Fruit fly (Drosophila melanogaster) whole organism, embryonic: ENCODE results near the gene CG16749.

Experiments
- Adf1 ChIP-seq: fragments of 200-800 bp; sonication (Bioruptor generic); IDR thresholded peaks from 2 replicates; pipeline ENCODE4 v1.3.6; 2022; ENCODE audit warnings: missing biosample characterization, missing genetic modification characterization
- Antp ChIP-seq: fragments of 200-800 bp; sonication (Bioruptor generic); optimal IDR thresholded peaks from 3 replicates; lab custom pipeline; 2016; ENCODE audit warnings: missing biosample characterization, missing genetic modification characterization
- Asciz ChIP-seq: fragments of 200-800 bp; sonication (Bioruptor generic); optimal IDR thresholded peaks from 2 replicates; lab custom pipeline; 2017; ENCODE audit warnings: missing biosample characterization, mild to moderate bottlenecking, missing genetic modification characterization, missing genetic modification reagents
- Atf3 ChIP-seq: fragments of 200-800 bp; sonication (Bioruptor generic); optimal IDR thresholded peaks from 3 replicates; lab custom pipeline; 2016; ENCODE audit warnings: missing biosample characterization, missing genetic modification characterization
- BEAF-32 ChIP-seq: fragments of 200-800 bp; sonication (Bioruptor generic); optimal IDR thresholded peaks from 3 replicates; lab custom pipeline; 2017; ENCODE audit warnings: missing biosample characterization, missing genetic modification characterization, mild to moderate bottlenecking, moderate library complexity, missing genetic modification reagents
- CG10431 ChIP-seq: fragments of 200-800 bp; sonication (Bioruptor generic); optimal IDR thresholded peaks from 3 replicates; lab custom pipeline; 2018; ENCODE audit warnings: missing biosample characterization, mild to moderate bottlenecking, missing genetic modification characterization
- CG10462 ChIP-seq: fragments of 200-800 bp; sonication (Bioruptor generic); optimal IDR thresholded peaks from 2 replicates; lab custom pipeline; 2016; ENCODE audit warnings: missing biosample characterization, missing genetic modification characterization
- CG12744 ChIP-seq: fragments of 200-800 bp; sonication (Bioruptor generic); optimal IDR thresholded peaks from 2 replicates; lab custom pipeline; 2016; ENCODE audit warnings: missing biosample characterization, missing genetic modification characterization
- CG12942 ChIP-seq: fragments of 200-800 bp; sonication (Bioruptor generic); optimal IDR thresholded peaks from 3 replicates; lab custom pipeline; 2016; ENCODE audit warnings: missing biosample characterization, missing genetic modification characterization
- CG14667 ChIP-seq: fragments of 200-800 bp; sonication (Bioruptor generic); IDR thresholded peaks from 2 replicates; pipeline ENCODE4 v1.3.6; 2022; ENCODE audit warnings: missing biosample characterization, missing genetic modification characterization
- CG16813 ChIP-seq: fragments of 200-800 bp; sonication (Bioruptor generic); IDR thresholded peaks from 3 replicates; pipeline ENCODE4 v1.3.6; 2022; ENCODE audit warnings: missing biosample characterization, missing genetic modification characterization; ENCODE audit not compliant: partially characterized antibody
- CG17912 ChIP-seq: fragments of 200-800 bp; sonication (Bioruptor generic); optimal IDR thresholded peaks from 2 replicates; lab custom pipeline; 2018; ENCODE audit warnings: missing biosample characterization, mild to moderate bottlenecking, missing genetic modification characterization
- CG1792 ChIP-seq: fragments of 200-800 bp; sonication (Bioruptor generic); optimal IDR thresholded peaks from 2 replicates; lab custom pipeline; 2016; ENCODE audit warnings: missing biosample characterization, missing genetic modification characterization
- CG18011 ChIP-seq: fragments of 200-800 bp; sonication (Bioruptor generic); optimal IDR thresholded peaks from 2 replicates; lab custom pipeline; 2017; ENCODE audit warnings: missing biosample characterization, missing genetic modification characterization, mild to moderate bottlenecking, moderate library complexity, missing genotype
- CG18262 ChIP-seq: fragments of 200-800 bp; optimal IDR thresholded peaks from 3 replicates; lab custom pipeline; 2019; ENCODE audit warnings: missing biosample characterization, mild to moderate bottlenecking, missing genetic modification characterization, moderate library complexity
- CG2116 ChIP-seq: fragments of 200-800 bp; sonication (Bioruptor generic); optimal IDR thresholded peaks from 3 replicates; lab custom pipeline; 2018; ENCODE audit warnings: missing biosample characterization, mild to moderate bottlenecking, missing genetic modification characterization
- CG32772 ChIP-seq: fragments of 200-800 bp; sonication (Bioruptor generic); IDR thresholded peaks from 2 replicates; pipeline ENCODE4 v1.3.6; 2022; ENCODE audit warnings: missing biosample characterization, missing genetic modification characterization
- CG5180 ChIP-seq: fragments of 200-800 bp; sonication (Bioruptor generic); optimal IDR thresholded peaks from 3 replicates; lab custom pipeline; 2017; ENCODE audit warnings: missing biosample characterization, missing genetic modification characterization, mild to moderate bottlenecking, moderate library complexity, missing genetic modification reagents
- CG6175 ChIP-seq: fragments of 200-800 bp; sonication (Bioruptor generic); IDR thresholded peaks from 3 replicates; pipeline ENCODE4 v1.3.6; 2022; ENCODE audit warnings: missing biosample characterization, missing genetic modification characterization
- CG6813 ChIP-seq: fragments of 200-800 bp; sonication (Bioruptor generic); optimal IDR thresholded peaks from 2 replicates; lab custom pipeline; 2017; ENCODE audit warnings: missing biosample characterization, missing genetic modification characterization, mild to moderate bottlenecking, moderate library complexity, missing genetic modification reagents
- CG7372 ChIP-seq: fragments of 200-800 bp; sonication (Bioruptor generic); IDR thresholded peaks from 2 replicates; pipeline ENCODE4 v1.3.6; 2022; ENCODE audit warnings: missing biosample characterization, missing genetic modification characterization
- CG7839 ChIP-seq: fragments of 200-800 bp; sonication (Bioruptor generic); optimal IDR thresholded peaks from 3 replicates; lab custom pipeline; 2018; ENCODE audit warnings: missing biosample characterization, mild to moderate bottlenecking, missing genetic modification characterization, moderate library complexity
- CG8765 ChIP-seq: fragments of 200-800 bp; sonication (Bioruptor generic); IDR thresholded peaks from 2 replicates; pipeline ENCODE4 v1.3.6; 2022; ENCODE audit warnings: missing biosample characterization, missing genetic modification characterization
- CG8924 ChIP-seq: fragments of 200-800 bp; optimal IDR thresholded peaks from 3 replicates; lab custom pipeline; 2019; ENCODE audit warnings: missing biosample characterization, mild to moderate bottlenecking, missing genetic modification characterization, moderate library complexity
- D19B ChIP-seq: fragments of 200-800 bp; sonication (Bioruptor generic); optimal IDR thresholded peaks from 2 replicates; lab custom pipeline; 2017; ENCODE audit warnings: missing biosample characterization, mild to moderate bottlenecking, missing genetic modification characterization
- GATAe ChIP-seq: fragments of 200-800 bp; sonication (Bioruptor generic); conservative IDR thresholded peaks from 2 replicates; pipeline ENCODE4 v1.3.6; 2022; ENCODE audit warnings: missing biosample characterization, missing genetic modification characterization
- H15 ChIP-seq: fragments of 200-800 bp; sonication (Bioruptor generic); IDR thresholded peaks from 3 replicates; pipeline ENCODE4 v1.3.6; 2022; ENCODE audit warnings: missing biosample characterization, missing genetic modification characterization
- HmgZ ChIP-seq: fragments of 200-800 bp; sonication (Bioruptor generic); optimal IDR thresholded peaks from 2 replicates; lab custom pipeline; 2018; ENCODE audit warnings: missing biosample characterization, mild to moderate bottlenecking, missing genetic modification characterization
- Hr51 ChIP-seq, 2 experiments: fragments of 200-800 bp; sonication (Bioruptor generic); optimal IDR thresholded peaks; 2 replicates in 1 of 2; 3 replicates in 1 of 2; lab custom pipeline; 2016 to 2018; ENCODE audit warnings: missing biosample characterization in 2 of 2, missing genetic modification characterization in 2 of 2, mild to moderate bottlenecking in 1 of 2, moderate library complexity in 1 of 2
- Max ChIP-seq: fragments of 200-800 bp; sonication (Bioruptor generic); optimal IDR thresholded peaks from 2 replicates; lab custom pipeline; 2016; ENCODE audit warnings: missing biosample characterization, mild to moderate bottlenecking, missing genetic modification characterization
- Ptx1 ChIP-seq: fragments of 200-800 bp; sonication (Bioruptor generic); IDR thresholded peaks from 2 replicates; pipeline ENCODE4 v1.3.6; 2022; ENCODE audit warnings: missing biosample characterization, missing genetic modification characterization
- Sry-δ ChIP-seq: fragments of 200-800 bp; sonication (Bioruptor generic); optimal IDR thresholded peaks from 2 replicates; lab custom pipeline; 2016; ENCODE audit warnings: missing biosample characterization, missing genetic modification characterization
- Vsx1 ChIP-seq: fragments of 200-800 bp; sonication (Bioruptor generic); optimal IDR thresholded peaks from 2 replicates; lab custom pipeline; 2017; ENCODE audit warnings: missing biosample characterization, mild to moderate bottlenecking, missing genetic modification characterization, missing genetic modification reagents
- YL-1 ChIP-seq: fragments of 200-800 bp; sonication (Bioruptor generic); optimal IDR thresholded peaks from 3 replicates; lab custom pipeline; 2017; ENCODE audit warnings: missing biosample characterization, mild to moderate bottlenecking, missing genetic modification characterization
- br ChIP-seq: fragments of >200 bp; optimal IDR thresholded peaks from 2 replicates; lab custom pipeline; 2017
- caup ChIP-seq: fragments of 200-800 bp; sonication (Bioruptor generic); optimal IDR thresholded peaks from 3 replicates; lab custom pipeline; 2017; ENCODE audit warnings: missing biosample characterization, mild to moderate bottlenecking, missing genetic modification characterization, moderate library complexity; ENCODE audit not compliant: severe bottlenecking
- disco-r ChIP-seq: fragments of 200-800 bp; sonication (Bioruptor generic); optimal IDR thresholded peaks from 2 replicates; lab custom pipeline; 2016; ENCODE audit warnings: missing biosample characterization, missing genetic modification characterization
- ems ChIP-seq: fragments of 200-800 bp; sonication (Bioruptor generic); optimal IDR thresholded peaks from 3 replicates; lab custom pipeline; 2016; ENCODE audit warnings: missing biosample characterization, missing genetic modification characterization
- gro ChIP-seq: fragments of 200-800 bp; sonication (Bioruptor generic); optimal IDR thresholded peaks from 2 replicates; lab custom pipeline; 2016; ENCODE audit warnings: missing biosample characterization, missing genetic modification characterization
- h ChIP-seq: fragments of >200 bp; optimal IDR thresholded peaks from 2 replicates; lab custom pipeline; 2017
- hb ChIP-seq: fragments of 200-800 bp; sonication (Bioruptor generic); IDR thresholded peaks from 3 replicates; pipeline ENCODE4 v1.3.6; 2022; ENCODE audit warnings: missing biosample characterization, missing genetic modification characterization; ENCODE audit not compliant: partially characterized antibody
- jumu ChIP-seq: fragments of 200-800 bp; sonication (Bioruptor generic); optimal IDR thresholded peaks from 3 replicates; lab custom pipeline; 2016; ENCODE audit warnings: missing biosample characterization, missing genetic modification characterization
- klu ChIP-seq: fragments of 200-800 bp; sonication (Bioruptor generic); IDR thresholded peaks from 2 replicates; pipeline ENCODE4 v1.3.6; 2022; ENCODE audit warnings: missing biosample characterization, missing genetic modification characterization
- nerfin-2 ChIP-seq: fragments of 200-800 bp; sonication (Bioruptor generic); IDR thresholded peaks from 2 replicates; pipeline ENCODE4 v1.3.6; 2022; ENCODE audit warnings: missing biosample characterization, missing genetic modification characterization; ENCODE audit not compliant: partially characterized antibody
- peb ChIP-seq: fragments of 200-800 bp; sonication (Bioruptor generic); IDR thresholded peaks from 2 replicates; pipeline ENCODE4 v1.3.6; 2022; ENCODE audit warnings: missing biosample characterization, missing genetic modification characterization
- pita ChIP-seq: fragments of 200-800 bp; sonication (Bioruptor generic); optimal IDR thresholded peaks from 2 replicates; lab custom pipeline; 2017; ENCODE audit warnings: missing biosample characterization, mild to moderate bottlenecking, missing genetic modification characterization
- tna ChIP-seq: fragments of 200-800 bp; sonication (Bioruptor generic); IDR thresholded peaks from 2 replicates; pipeline ENCODE4 v1.3.6; 2022; ENCODE audit warnings: missing biosample characterization, missing genetic modification characterization; ENCODE audit not compliant: partially characterized antibody
- yki ChIP-seq: fragments of >200 bp; optimal IDR thresholded peaks from 3 replicates; lab custom pipeline; 2018
- zen ChIP-seq: fragments of 200-800 bp; sonication (Bioruptor generic); optimal IDR thresholded peaks from 3 replicates; lab custom pipeline; 2018; ENCODE audit warnings: missing biosample characterization, mild to moderate bottlenecking, missing genetic modification characterization, moderate library complexity
- zen2 ChIP-seq: fragments of 200-800 bp; sonication (Bioruptor generic); IDR thresholded peaks from 3 replicates; pipeline ENCODE4 v1.3.6; 2022; ENCODE audit warnings: missing biosample characterization, missing genetic modification characterization; ENCODE audit not compliant: partially characterized antibody

CG16749 gene

DNA sequence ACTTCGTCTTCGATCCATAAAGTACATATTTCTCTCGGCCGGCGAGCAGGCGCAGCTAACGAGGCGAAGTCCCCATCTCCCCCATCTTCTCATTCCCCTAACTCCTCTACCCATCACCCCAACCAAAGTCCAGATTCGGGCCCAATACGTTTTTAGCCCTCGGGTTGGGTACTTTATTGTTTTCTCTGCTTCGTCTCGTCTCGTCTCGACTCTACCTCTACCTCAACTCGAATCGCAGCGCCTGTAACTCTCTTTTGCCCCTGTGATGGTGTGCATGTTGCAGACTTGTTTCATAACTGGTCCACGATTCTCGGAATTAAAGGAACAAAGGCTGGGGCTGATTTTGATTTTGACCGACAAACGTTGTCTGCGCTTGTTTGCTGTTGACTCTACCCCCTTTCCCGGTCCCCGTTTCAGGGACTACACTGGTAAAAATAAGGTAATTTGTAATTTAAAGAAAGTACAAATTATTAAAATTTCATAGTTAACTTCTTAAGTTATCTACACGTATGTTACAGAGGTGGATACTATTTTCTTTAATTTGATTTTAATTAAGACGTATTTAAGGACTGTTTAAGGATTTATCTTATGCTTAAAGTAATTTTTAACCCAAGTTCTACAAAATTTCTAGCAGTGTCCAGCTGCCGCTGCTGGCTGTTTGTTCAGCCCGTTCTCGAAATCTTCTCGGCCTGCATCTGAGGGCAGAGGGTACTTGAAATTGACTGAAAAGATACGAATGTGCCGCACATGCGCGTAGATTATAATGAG, 47.1 kb upstream of the CG16749 start (continued):
- no peak for TF ChIP-seq caup
- TF ChIP-seq peb (GFP tag; lab: Robert Waterston, UW): peak; percentile 43
- peak; percentile 22 for TF ChIP-seq CG6813
- TF ChIP-seq CG18262: peak; percentile 91
- TF ChIP-seq CG18011: no peak
- TF ChIP-seq CG16813: no peak
- no peak for TF ChIP-seq ems (GFP tag; lab: Kevin White, UChicago)
- peak; percentile 30 for TF ChIP-seq CG10431 (GFP tag; lab: Kevin White, UChicago)
- TF ChIP-seq jumu (GFP tag; lab: Kevin White, UChicago): no peak
- no peak for TF ChIP-seq CG7372 (GFP tag; lab: Robert Waterston, UW)
- no peak for TF ChIP-seq yki (lab: Kevin White, UChicago)
- TF ChIP-seq CG8924 (tag; lab: Kevin White, UChicago): peak; percentile 78
- no peak for TF ChIP-seq CG1792
- no peak for TF ChIP-seq gro
- TF ChIP-seq CG32772 (GFP tag; lab: Robert Waterston, UW): peak; percentile 27; the same call in 1 of the 2 replicates
- no peak for TF ChIP-seq GATAe (GFP tag; lab: Robert Waterston, UW)
- no peak for TF ChIP-seq CG12942
- no peak for TF ChIP-seq HmgZ (tag; lab: Kevin White, UChicago)
- TF ChIP-seq nerfin-2 (GFP tag; lab: Robert Waterston, UW): no peak
- TF ChIP-seq CG10462 (GFP tag; lab: Kevin White, UChicago): peak; percentile 9
- no peak for TF ChIP-seq CG17912 (GFP tag; lab: Kevin White, UChicago)
- peak; percentile 71 for TF ChIP-seq CG7839 (tag; lab: Kevin White, UChicago)
- peak; percentile 24 for TF ChIP-seq Max (GFP tag; lab: Kevin White, UChicago)
- no peak for TF ChIP-seq H15
- TF ChIP-seq Vsx1 (GFP tag; lab: Kevin White, UChicago): peak; percentile 46
- peak; percentile 21; the same call in 1 of the 2 replicates for TF ChIP-seq Ptx1 (GFP tag; lab: Robert Waterston, UW)
- TF ChIP-seq Hr51 (GFP tag; optimal IDR thresholded peaks at IDR 0.05; lab: Kevin White, UChicago): peak in 1 of 2 experiments; percentile 10
- TF ChIP-seq Asciz (GFP tag; lab: Kevin White, UChicago): no peak
- no peak for TF ChIP-seq Adf1 (GFP tag; lab: Robert Waterston, UW)
- TF ChIP-seq CG6175 (GFP tag; lab: Robert Waterston, UW): no peak
- TF ChIP-seq klu (GFP tag; lab: Robert Waterston, UW): no peak
- no peak for TF ChIP-seq Atf3 (GFP tag; lab: Kevin White, UChicago)
- no peak for TF ChIP-seq BEAF-32 (GFP tag; lab: Kevin White, UChicago)
- no peak for TF ChIP-seq pita (GFP tag; lab: Kevin White, UChicago)
- no peak for TF ChIP-seq Sry-δ (GFP tag; lab: Kevin White, UChicago)
- TF ChIP-seq CG2116: peak; percentile 40
- TF ChIP-seq br (lab: Kevin White, UChicago): no peak
- TF ChIP-seq h: no peak
- TF ChIP-seq Antp (GFP tag; lab: Kevin White, UChicago): no peak
- TF ChIP-seq D19B (GFP tag; lab: Kevin White, UChicago): no peak
- no peak for TF ChIP-seq disco-r (GFP tag; lab: Kevin White, UChicago)
- TF ChIP-seq zen2 (GFP tag; lab: Robert Waterston, UW): no peak
- no peak for TF ChIP-seq CG12744 (GFP tag; lab: Kevin White, UChicago)
- TF ChIP-seq hb (GFP tag; lab: Robert Waterston, UW): no peak
- TF ChIP-seq YL-1: no peak
- peak; percentile 71 for TF ChIP-seq zen
- TF ChIP-seq CG14667 (GFP tag; lab: Robert Waterston, UW): no peak
- TF ChIP-seq tna (GFP tag; lab: Robert Waterston, UW): no peak
- 0 out of 2 replicates have a peak, but pooled peaks have one; percentile 15 for TF ChIP-seq CG8765 (GFP tag; lab: Robert Waterston, UW)
- peak; percentile 10 for TF ChIP-seq CG5180 (GFP tag; lab: Kevin White, UChicago)
